Worm (Caenorhabditis elegans): ENCODE measurements around the gene acs-17.

ce11 chrX:5903896-5904295 lies 40.4 kb downstream of the acs-17 start:
- no peak for TF ChIP-seq cog-1 (tag; optimal IDR thresholded peaks at IDR 0.05)
- no peak for TF ChIP-seq flt-1 (GFP tag; IDR thresholded peaks at IDR 0.05)
- TF ChIP-seq med-1 (GFP tag; optimal IDR thresholded peaks at IDR 0.05; ENCODE audit: insufficient read depth), result no peak
- no peak for TF ChIP-seq tab-1 (GFP tag; IDR thresholded peaks at IDR 0.05)
- TF ChIP-seq klf-2 (GFP tag; conservative IDR thresholded peaks at IDR 0.05), result no peak
- no peak for TF ChIP-seq ztf-29 (GFP tag; IDR thresholded peaks at IDR 0.05)
- TF ChIP-seq ref-1 (GFP tag; conservative IDR thresholded peaks at IDR 0.05), result no peak

All from whole organism, midembryonic.